Worm (Caenorhabditis elegans) whole organism, young adult: Measurements from ENCODE around the gene stg-2.

Experiments
- B0261.1 ChIP-seq: sonication (generic microtip); optimal IDR thresholded peaks from 2 replicates; lab custom pipeline; 2016; ENCODE audit warnings: mild to moderate bottlenecking, missing genetic modification characterization, moderate library complexity, missing compliant biosample characterization
- D2030.7 ChIP-seq: fragments of 200-800 bp; sonication (Bioruptor generic); IDR thresholded peaks from 2 replicates; pipeline ENCODE4 v1.3.6; 2022; ENCODE audit warnings: missing genetic modification reagents, missing genetic modification characterization, missing compliant biosample characterization
- F10E7.11 ChIP-seq: sonication (generic microtip); optimal IDR thresholded peaks from 2 replicates; lab custom pipeline; 2017; ENCODE audit warnings: mild to moderate bottlenecking, missing genetic modification characterization, moderate library complexity, missing compliant biosample characterization
- F37B4.10 ChIP-seq: fragments of 200-800 bp; sonication (Bioruptor generic); IDR thresholded peaks from 2 replicates; pipeline ENCODE4 v1.3.6; 2022; ENCODE audit warnings: missing genetic modification characterization, missing compliant biosample characterization
- F49E8.2 ChIP-seq: sonication (generic microtip); optimal IDR thresholded peaks from 3 replicates; lab custom pipeline; 2017; ENCODE audit warnings: missing genetic modification characterization, mild to moderate bottlenecking, missing compliant biosample characterization, antibody characterized with exemption, moderate library complexity; ENCODE audit not compliant: insufficient read depth
- F52B5.7 ChIP-seq: sonication (generic microtip); optimal IDR thresholded peaks from 2 replicates; lab custom pipeline; 2016; ENCODE audit warnings: mild to moderate bottlenecking, missing genetic modification characterization, missing compliant biosample characterization
- F57A8.1 ChIP-seq: fragments of 200-800 bp; sonication (Bioruptor generic); optimal IDR thresholded peaks from 2 replicates; lab custom pipeline; 2018; ENCODE audit warnings: mild to moderate bottlenecking, missing genetic modification characterization, moderate library complexity, missing compliant biosample characterization
- F57C9.4 ChIP-seq: sonication (generic microtip); optimal IDR thresholded peaks from 2 replicates; lab custom pipeline; 2017; ENCODE audit warnings: mild to moderate bottlenecking, missing genetic modification characterization, missing compliant biosample characterization
- K11D2.4 ChIP-seq: fragments of 200-800 bp; sonication (Bioruptor generic); IDR thresholded peaks from 2 replicates; pipeline ENCODE4 v1.3.6; 2022; ENCODE audit warnings: missing genetic modification reagents, missing genetic modification characterization, missing compliant biosample characterization
- T07F8.4 ChIP-seq: sonication (generic microtip); optimal IDR thresholded peaks from 2 replicates; lab custom pipeline; 2016; ENCODE audit warnings: mild to moderate bottlenecking, missing genetic modification characterization, moderate library complexity, missing compliant biosample characterization
- Y53G8AR.9 ChIP-seq: fragments of 200-800 bp; sonication (Bioruptor generic); conservative IDR thresholded peaks from 2 replicates; pipeline ENCODE4 v1.3.6; 2022; ENCODE audit warnings: missing genetic modification reagents, missing genetic modification characterization, missing compliant biosample characterization
- Y95B8A.8 ChIP-seq: fragments of 200-800 bp; sonication (Bioruptor generic); IDR thresholded peaks from 2 replicates; pipeline ENCODE4 v1.3.6; 2022; ENCODE audit warnings: missing genetic modification reagents, missing genetic modification characterization, missing compliant biosample characterization
- ZK185.1 ChIP-seq: sonication (generic microtip); optimal IDR thresholded peaks from 2 replicates; lab custom pipeline; 2016; ENCODE audit warnings: mild to moderate bottlenecking, missing genetic modification characterization, missing compliant biosample characterization; ENCODE audit not compliant: poor library complexity, severe bottlenecking
- akir-1 ChIP-seq: fragments of 200-800 bp; sonication (Bioruptor generic); optimal IDR thresholded peaks from 2 replicates; lab custom pipeline; 2018; ENCODE audit warnings: mild to moderate bottlenecking, missing genetic modification characterization, moderate library complexity, missing compliant biosample characterization
- ama-1 ChIP-seq, 3 experiments: fragments of 150-350 bp in 1 of 3; sonication (generic microtip) in 2 of 3; optimal IDR thresholded peaks; 2 replicates each; lab custom pipeline; 2014 to 2018; ENCODE audit warnings: missing biosample characterization in 2 of 3, missing genetic modification characterization in 2 of 3, missing genetic modification reagents in 2 of 3
- aptf-3 ChIP-seq: fragments of 200-800 bp; sonication (Bioruptor generic); IDR thresholded peaks from 2 replicates; pipeline ENCODE4 v1.3.6; 2022; ENCODE audit warnings: missing genetic modification characterization, missing compliant biosample characterization
- atf-7 ChIP-seq: sonication (generic microtip); optimal IDR thresholded peaks from 2 replicates; lab custom pipeline; 2017; ENCODE audit warnings: mild to moderate bottlenecking, missing genetic modification characterization, missing compliant biosample characterization
- cebp-1 ChIP-seq, 2 experiments: fragments of 200-800 bp in 1 of 2; sonication (Bioruptor generic) in 1 of 2; sonication (generic microtip) in 1 of 2; IDR thresholded peaks in 1 of 2; optimal IDR thresholded peaks in 1 of 2; 2 replicates each; pipeline versions ENCODE4 v1.3.6 to Lab custom; 2017 to 2022; ENCODE audit warnings: missing compliant biosample characterization in 2 of 2, missing genetic modification characterization in 2 of 2, mild to moderate bottlenecking in 1 of 2, missing genetic modification reagents in 1 of 2, moderate library complexity in 1 of 2
- cebp-2 ChIP-seq: fragments of 200-800 bp; sonication (Bioruptor generic); IDR thresholded peaks from 2 replicates; pipeline ENCODE4 v1.3.6; 2022; ENCODE audit warnings: missing genetic modification characterization, missing compliant biosample characterization
- ceh-40 ChIP-seq: fragments of 200-800 bp; sonication (Bioruptor generic); IDR thresholded peaks from 2 replicates; pipeline ENCODE4 v1.3.6; 2022; ENCODE audit warnings: missing genetic modification characterization, missing compliant biosample characterization
- ceh-79 ChIP-seq: sonication (generic microtip); optimal IDR thresholded peaks from 2 replicates; lab custom pipeline; 2017; ENCODE audit warnings: mild to moderate bottlenecking, missing genetic modification characterization, missing compliant biosample characterization
- ceh-91 ChIP-seq: fragments of 200-800 bp; sonication (Bioruptor generic); IDR thresholded peaks from 2 replicates; pipeline ENCODE4 v1.3.6; 2022; ENCODE audit warnings: missing genetic modification reagents, missing genetic modification characterization, missing compliant biosample characterization
- dpff-1 ChIP-seq: sonication (generic microtip); optimal IDR thresholded peaks from 2 replicates; lab custom pipeline; 2017; ENCODE audit warnings: mild to moderate bottlenecking, missing genetic modification characterization, missing compliant biosample characterization
- ekl-4 ChIP-seq: fragments of 200-800 bp; sonication (Bioruptor generic); IDR thresholded peaks from 2 replicates; pipeline ENCODE4 v1.3.6; 2022; ENCODE audit warnings: missing genetic modification reagents, missing genetic modification characterization, missing compliant biosample characterization
- hlh-12 ChIP-seq: sonication (generic microtip); optimal IDR thresholded peaks from 2 replicates; lab custom pipeline; 2016; ENCODE audit warnings: missing genetic modification characterization, missing compliant biosample characterization
- hmg-1.2 ChIP-seq: fragments of 200-800 bp; sonication (Bioruptor generic); IDR thresholded peaks from 2 replicates; pipeline ENCODE4 v1.3.6; 2022; ENCODE audit warnings: missing genetic modification reagents, missing genetic modification characterization, missing compliant biosample characterization
- hsf-1 ChIP-seq: fragments of 200-800 bp; sonication (Bioruptor generic); IDR thresholded peaks from 2 replicates; pipeline ENCODE4 v1.3.6; 2022; ENCODE audit warnings: missing genetic modification reagents, missing genetic modification characterization, missing compliant biosample characterization
- lag-1 ChIP-seq: fragments of 200-800 bp; sonication (Bioruptor generic); IDR thresholded peaks from 2 replicates; pipeline ENCODE4 v1.3.6; 2022; ENCODE audit warnings: missing genetic modification reagents, missing genetic modification characterization, missing compliant biosample characterization
- let-607 ChIP-seq, 2 experiments: fragments of 200-800 bp in 1 of 2; sonication (Bioruptor generic) in 1 of 2; sonication (generic microtip) in 1 of 2; optimal IDR thresholded peaks; 2 replicates each; lab custom pipeline; 2016 to 2018; ENCODE audit warnings: mild to moderate bottlenecking in 2 of 2, missing compliant biosample characterization in 2 of 2, missing genetic modification characterization in 2 of 2, moderate library complexity in 2 of 2, missing genotype in 1 of 2
- lin-26 ChIP-seq: fragments of 200-800 bp; sonication (Bioruptor generic); IDR thresholded peaks from 2 replicates; pipeline ENCODE4 v1.3.6; 2022; ENCODE audit warnings: missing genetic modification reagents, missing genetic modification characterization, missing compliant biosample characterization
- lin-35 ChIP-seq, 3 experiments: fragments of 150-350 bp in 2 of 3; sonication (generic microtip) in 1 of 3; optimal IDR thresholded peaks; 2 replicates each; lab custom pipeline; 2014 to 2018; ENCODE audit warnings: missing biosample characterization in 3 of 3, missing genetic modification characterization in 3 of 3, missing genetic modification reagents in 3 of 3
- lin-40 ChIP-seq: sonication (generic microtip); optimal IDR thresholded peaks from 2 replicates; lab custom pipeline; 2016; ENCODE audit warnings: missing genetic modification characterization, mild to moderate bottlenecking, missing compliant biosample characterization, missing genotype, missing genetic modification reagents
- lin-54 ChIP-seq: fragments of 200-800 bp; sonication (Bioruptor generic); optimal IDR thresholded peaks from 2 replicates; lab custom pipeline; 2018; ENCODE audit warnings: mild to moderate bottlenecking, missing genetic modification characterization, missing compliant biosample characterization
- mcd-1 ChIP-seq: fragments of 200-800 bp; sonication (Bioruptor generic); IDR thresholded peaks from 2 replicates; pipeline ENCODE4 v1.3.6; 2022; ENCODE audit warnings: missing genetic modification reagents, missing genetic modification characterization, missing compliant biosample characterization
- mxl-1 ChIP-seq: sonication (generic microtip); optimal IDR thresholded peaks from 2 replicates; lab custom pipeline; 2016; ENCODE audit warnings: missing genetic modification characterization, missing compliant biosample characterization
- nfyb-1 ChIP-seq: fragments of 200-800 bp; sonication (Bioruptor generic); IDR thresholded peaks from 2 replicates; pipeline ENCODE4 v1.3.6; 2022; ENCODE audit warnings: missing genetic modification reagents, missing genetic modification characterization, missing compliant biosample characterization
- nhr-120 ChIP-seq: fragments of 200-800 bp; sonication (Bioruptor generic); IDR thresholded peaks from 2 replicates; pipeline ENCODE4 v1.3.6; 2022; ENCODE audit warnings: missing genetic modification characterization, missing compliant biosample characterization
- nhr-179 ChIP-seq: sonication (generic microtip); optimal IDR thresholded peaks from 2 replicates; lab custom pipeline; 2016; ENCODE audit warnings: mild to moderate bottlenecking, missing genetic modification characterization, missing compliant biosample characterization
- pbrm-1 ChIP-seq: fragments of 200-800 bp; sonication (Bioruptor generic); IDR thresholded peaks from 2 replicates; pipeline ENCODE4 v1.3.6; 2022; ENCODE audit warnings: missing genetic modification reagents, missing genetic modification characterization, missing compliant biosample characterization
- rcor-1 ChIP-seq: fragments of 200-800 bp; sonication (Bioruptor generic); IDR thresholded peaks from 2 replicates; pipeline ENCODE4 v1.3.6; 2022; ENCODE audit warnings: missing genetic modification reagents, missing genetic modification characterization, missing compliant biosample characterization
- snpc-3.4 ChIP-seq: sonication (generic microtip); optimal IDR thresholded peaks from 2 replicates; lab custom pipeline; 2017; ENCODE audit warnings: missing genetic modification characterization, mild to moderate bottlenecking, missing compliant biosample characterization, antibody characterized with exemption, moderate library complexity, missing genotype, missing genetic modification reagents
- sptf-2 ChIP-seq: fragments of 200-800 bp; sonication (Bioruptor generic); optimal IDR thresholded peaks from 2 replicates; lab custom pipeline; 2018; ENCODE audit warnings: mild to moderate bottlenecking, missing genetic modification characterization, missing compliant biosample characterization
- zim-3 ChIP-seq: sonication (generic microtip); optimal IDR thresholded peaks from 2 replicates; lab custom pipeline; 2017; ENCODE audit warnings: mild to moderate bottlenecking, missing genetic modification characterization, moderate library complexity, missing compliant biosample characterization
- ztf-18 ChIP-seq: sonication (generic microtip); optimal IDR thresholded peaks from 2 replicates; lab custom pipeline; 2016; ENCODE audit warnings: missing genotype, mild to moderate bottlenecking, missing genetic modification characterization, missing compliant biosample characterization
- ztf-25 ChIP-seq: fragments of 200-800 bp; sonication (Bioruptor generic); IDR thresholded peaks from 2 replicates; pipeline ENCODE4 v1.3.6; 2022; ENCODE audit warnings: missing genetic modification reagents, missing genetic modification characterization, missing compliant biosample characterization
- ztf-6 ChIP-seq: fragments of 200-800 bp; sonication (Bioruptor generic); IDR thresholded peaks from 2 replicates; pipeline ENCODE4 v1.3.6; 2022; ENCODE audit warnings: missing genetic modification reagents, missing genetic modification characterization, missing compliant biosample characterization

Gene stg-2

DNA sequence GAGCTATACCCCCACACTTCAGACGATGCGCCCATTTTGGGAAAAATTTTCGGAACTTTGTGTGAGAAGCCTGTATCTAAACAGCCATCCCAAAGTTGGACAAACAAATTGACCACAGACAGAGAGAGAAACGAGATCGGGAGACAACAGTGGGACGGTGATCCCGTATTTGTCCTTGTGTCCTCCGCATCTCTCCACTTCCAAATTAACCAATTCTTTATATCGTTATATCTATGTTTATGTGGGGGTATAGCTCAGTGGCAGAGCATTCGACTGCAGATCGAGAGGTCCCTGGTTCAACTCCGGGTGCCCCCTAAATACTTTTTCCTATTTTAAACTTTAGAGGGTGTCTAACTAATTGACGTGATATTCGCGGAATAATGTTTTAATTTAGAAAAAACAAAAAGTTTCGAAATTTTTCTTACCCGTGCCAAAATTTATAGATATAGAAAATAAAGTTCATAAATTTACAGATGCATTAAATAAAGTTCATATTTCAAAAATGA lies 5.0 kb downstream of the stg-2 start (continued):
- TF ChIP-seq ceh-40 (GFP tag; lab: Robert Waterston, UW) (peak; percentile 59; the same call in 1 of the 2 replicates), hsf-1 (GFP tag; lab: Robert Waterston, UW) (peak; percentile 44; the same call in 1 of the 2 replicates), ekl-4 (GFP tag; lab: Robert Waterston, UW) (peak; percentile 56; the same call in 1 of the 2 replicates), lin-35 (GFP tag; optimal IDR thresholded peaks at IDR 0.05; lab: Kevin White, UChicago) (peak in 1 of 3 experiments; percentile 14), T07F8.4 (tag; lab: Kevin White, UChicago) (peak; percentile 62), lin-40 (peak; percentile 16), aptf-3 (GFP tag; lab: Robert Waterston, UW) (0 out of 2 replicates have a peak, but pooled peaks have one; percentile 25), F10E7.11 (no peak), B0261.1 (tag; lab: Kevin White, UChicago) (peak; percentile 91), snpc-3.4 (tag; lab: Kevin White, UChicago) (peak; percentile 29), ZK185.1 (tag; lab: Kevin White, UChicago) (peak; percentile 64), ztf-25 (GFP tag; lab: Robert Waterston, UW) (peak; percentile 69; the same call in 1 of the 2 replicates), ceh-79 (tag; lab: Kevin White, UChicago) (peak; percentile 11), ceh-91 (GFP tag; lab: Robert Waterston, UW) (0 out of 2 replicates have a peak, but pooled peaks have one; percentile 16), nfyb-1 (peak; percentile 70; the same call in 1 of the 2 replicates), K11D2.4 (GFP tag; lab: Robert Waterston, UW) (no peak), zim-3 (tag; lab: Kevin White, UChicago) (peak; percentile 81), lin-26 (GFP tag; lab: Robert Waterston, UW) (peak; percentile 88), cebp-2 (GFP tag; lab: Robert Waterston, UW) (peak; percentile 80; the same call in 1 of the 2 replicates), let-607 (tag; optimal IDR thresholded peaks at IDR 0.05; lab: Kevin White, UChicago) (peak in 1 of 2 experiments; percentile 42), D2030.7 (GFP tag; lab: Robert Waterston, UW) (peak; percentile 68), ztf-6 (GFP tag; lab: Robert Waterston, UW) (0 out of 2 replicates have a peak, but pooled peaks have one; percentile 24), F57A8.1 (GFP tag; lab: Kevin White, UChicago) (peak; percentile 61), lin-54 (GFP tag; lab: Kevin White, UChicago) (no peak), F49E8.2 (tag; lab: Kevin White, UChicago) (no peak), Y53G8AR.9 (GFP tag; lab: Robert Waterston, UW) (0 out of 2 replicates have a peak, but pooled peaks have one; percentile 35), cebp-1 (GFP tag; IDR thresholded peaks at IDR 0.05; lab: Robert Waterston, UW) (no peak; the same call in 1 of the 2 replicates), cebp-1 (tag; optimal IDR thresholded peaks at IDR 0.05; lab: Kevin White, UChicago) (no peak), mcd-1 (GFP tag; lab: Robert Waterston, UW) (0 out of 2 replicates have a peak, but pooled peaks have one; percentile 35), lag-1 (no peak), F52B5.7 (tag; lab: Kevin White, UChicago) (peak; percentile 48), atf-7 (peak; percentile 49), mxl-1 (tag; lab: Kevin White, UChicago) (peak; percentile 71), nhr-179 (tag; lab: Kevin White, UChicago) (peak; percentile 52), akir-1 (peak; percentile 23), ama-1 (optimal IDR thresholded peaks at IDR 0.05; lab: Kevin White, UChicago) (no peak), ama-1 (GFP tag; optimal IDR thresholded peaks at IDR 0.05; lab: Kevin White, UChicago) (peak in 1 of 2 experiments; percentile 64), pbrm-1 (GFP tag; lab: Robert Waterston, UW) (peak; percentile 76), nhr-120 (GFP tag; lab: Robert Waterston, UW) (0 out of 2 replicates have a peak, but pooled peaks have one; percentile 86), rcor-1 (GFP tag; lab: Robert Waterston, UW) (peak; percentile 35; the same call in 1 of the 2 replicates), hlh-12 (tag; lab: Kevin White, UChicago) (peak; percentile 54), hmg-1.2 (GFP tag; lab: Robert Waterston, UW) (peak; percentile 71), sptf-2 (GFP tag; lab: Kevin White, UChicago) (peak; percentile 33), ztf-18 (peak; percentile 57), Y95B8A.8 (GFP tag; lab: Robert Waterston, UW) (no peak), dpff-1 (tag; lab: Kevin White, UChicago) (no peak), F37B4.10 (0 out of 2 replicates have a peak, but pooled peaks have one; percentile 6), F57C9.4 (tag; lab: Kevin White, UChicago) (no peak)
